Worm (Caenorhabditis elegans) whole organism, L4 larva: ENCODE results near the gene F53F4.11.

Source experiments
- F10B5.3 ChIP-seq: sonication (generic microtip); optimal IDR thresholded peaks from 2 replicates; lab custom pipeline; 2016; ENCODE audit warnings: mild to moderate bottlenecking, missing genetic modification characterization, missing compliant biosample characterization
- F37D6.2 ChIP-seq: sonication (generic microtip); optimal IDR thresholded peaks from 2 replicates; lab custom pipeline; 2016; ENCODE audit warnings: mild to moderate bottlenecking, missing genetic modification characterization, missing compliant biosample characterization
- F44E2.7 ChIP-seq: fragments of 200-800 bp; sonication (Bioruptor generic); IDR thresholded peaks from 2 replicates; pipeline ENCODE4 v2.1.2; 2022; ENCODE audit warnings: missing genetic modification characterization, missing compliant biosample characterization
- T20F7.1 ChIP-seq: fragments of 200-800 bp; sonication (Bioruptor generic); optimal IDR thresholded peaks from 2 replicates; lab custom pipeline; 2018; ENCODE audit warnings: mild to moderate bottlenecking, missing genetic modification characterization, missing compliant biosample characterization
- Y48G9A.11 ChIP-seq: fragments of 200-800 bp; sonication (Bioruptor generic); IDR thresholded peaks from 2 replicates; pipeline ENCODE4 v1.3.6; 2022; ENCODE audit warnings: missing genetic modification reagents, missing genetic modification characterization, missing compliant biosample characterization
- ZK546.5 ChIP-seq, 2 experiments: sonication (generic microtip); optimal IDR thresholded peaks; 2 replicates each; lab custom pipeline; 2017; ENCODE audit warnings: missing biosample characterization in 2 of 2, missing genetic modification characterization in 2 of 2
- aha-1 ChIP-seq: fragments of 150-350 bp; peaks from one replicate; lab custom pipeline; 2014; ENCODE audit warnings: missing biosample characterization, missing genetic modification characterization
- ama-1 ChIP-seq: fragments of 150-350 bp; optimal IDR thresholded peaks from 2 replicates; lab custom pipeline; 2014; ENCODE audit warnings: inconsistent platforms, mixed read lengths
- arid-1 ChIP-seq: fragments of 200-800 bp; sonication (Bioruptor generic); conservative IDR thresholded peaks from 2 replicates; pipeline ENCODE4 v1.3.6; 2022; ENCODE audit warnings: missing genetic modification reagents, missing genetic modification characterization, missing compliant biosample characterization
- attf-4 ChIP-seq: sonication (generic microtip); optimal IDR thresholded peaks from 3 replicates; lab custom pipeline; 2017; ENCODE audit warnings: missing biosample characterization, missing genetic modification characterization
- ceh-28 ChIP-seq: fragments of 150-350 bp; optimal IDR thresholded peaks from 2 replicates; lab custom pipeline; 2014; ENCODE audit warnings: missing biosample characterization, missing genetic modification reagents, missing genetic modification characterization
- ceh-32 ChIP-seq: sonication (generic microtip); optimal IDR thresholded peaks from 2 replicates; lab custom pipeline; 2016; ENCODE audit warnings: mild to moderate bottlenecking, missing genetic modification characterization, missing compliant biosample characterization; ENCODE audit not compliant: poor library complexity
- ces-1 ChIP-seq: fragments of 150-350 bp; sonication (generic microtip); optimal IDR thresholded peaks from 4 replicates; lab custom pipeline; 2014; ENCODE audit warnings: missing biosample characterization, missing genetic modification reagents, missing genetic modification characterization
- ctbp-1 ChIP-seq: fragments of 200-800 bp; sonication (Bioruptor generic); IDR thresholded peaks from 2 replicates; pipeline ENCODE4 v1.3.6; 2022; ENCODE audit warnings: missing genetic modification reagents, missing genetic modification characterization, missing compliant biosample characterization
- daf-12 ChIP-seq: fragments of 150-350 bp; optimal IDR thresholded peaks from 2 replicates; lab custom pipeline; 2014; ENCODE audit warnings: missing biosample characterization, missing genetic modification reagents, missing genetic modification characterization
- daf-16 ChIP-seq, 3 experiments: sonication (generic microtip); optimal IDR thresholded peaks; 2 replicates each; lab custom pipeline; 2016 to 2017; ENCODE audit warnings: missing genetic modification characterization in 3 of 3, missing genetic modification reagents in 3 of 3, mild to moderate bottlenecking in 2 of 3, missing compliant biosample characterization in 2 of 3, missing biosample characterization in 1 of 3, moderate library complexity in 1 of 3
- daf-19 ChIP-seq: fragments of 200-800 bp; sonication (Bioruptor generic); conservative IDR thresholded peaks from 2 replicates; pipeline ENCODE4 v1.3.6; 2022; ENCODE audit warnings: missing genetic modification characterization, missing compliant biosample characterization
- dmd-6 ChIP-seq: fragments of 200-800 bp; sonication (Bioruptor generic); IDR thresholded peaks from 2 replicates; pipeline ENCODE4 v1.3.6; 2022; ENCODE audit warnings: missing genetic modification reagents, missing genetic modification characterization, missing compliant biosample characterization
- dmd-8 ChIP-seq: fragments of 200-800 bp; sonication (Bioruptor generic); IDR thresholded peaks from 2 replicates; pipeline ENCODE4 v1.3.6; 2022; ENCODE audit warnings: missing genetic modification characterization, missing compliant biosample characterization
- duxl-1 ChIP-seq: sonication (generic microtip); optimal IDR thresholded peaks from 2 replicates; lab custom pipeline; 2016; ENCODE audit warnings: mild to moderate bottlenecking, missing genetic modification characterization, moderate library complexity, missing compliant biosample characterization; ENCODE audit not compliant: poor library complexity
- fkh-10 ChIP-seq: fragments of 150-350 bp; optimal IDR thresholded peaks from 2 replicates; lab custom pipeline; 2014; ENCODE audit warnings: missing biosample characterization, missing genetic modification reagents, missing genetic modification characterization
- hlh-11 ChIP-seq: fragments of 200-800 bp; sonication (Bioruptor generic); optimal IDR thresholded peaks from 2 replicates; lab custom pipeline; 2018; ENCODE audit warnings: mild to moderate bottlenecking, missing genetic modification characterization, missing compliant biosample characterization
- jun-1 ChIP-seq: fragments of 150-350 bp; optimal IDR thresholded peaks from 2 replicates; lab custom pipeline; 2014; ENCODE audit warnings: missing biosample characterization, missing genetic modification reagents, missing genetic modification characterization
- lim-7 ChIP-seq: fragments of 200-800 bp; sonication (Bioruptor generic); IDR thresholded peaks from 2 replicates; pipeline ENCODE4 v1.3.6; 2022; ENCODE audit warnings: missing genetic modification characterization, missing compliant biosample characterization
- lir-3 ChIP-seq: sonication (generic microtip); optimal IDR thresholded peaks from 2 replicates; lab custom pipeline; 2016; ENCODE audit warnings: mild to moderate bottlenecking, missing genetic modification characterization, missing compliant biosample characterization
- madf-9 ChIP-seq: fragments of 200-800 bp; sonication (Bioruptor generic); conservative IDR thresholded peaks from 2 replicates; pipeline ENCODE4 v1.3.6; 2022; ENCODE audit warnings: missing genetic modification reagents, missing genetic modification characterization, missing compliant biosample characterization
- mdl-1 ChIP-seq, 2 experiments: fragments of 150-350 bp in 1 of 2; sonication (generic microtip) in 1 of 2; optimal IDR thresholded peaks; 2 replicates each; lab custom pipeline; 2014 to 2017; ENCODE audit warnings: missing biosample characterization in 2 of 2, missing genetic modification characterization in 2 of 2
- mep-1 ChIP-seq: fragments of 150-350 bp; sonication (generic microtip); optimal IDR thresholded peaks from 3 replicates; lab custom pipeline; 2014; ENCODE audit warnings: missing biosample characterization, missing genetic modification characterization
- mes-2 ChIP-seq: sonication (generic microtip); optimal IDR thresholded peaks from 2 replicates; lab custom pipeline; 2016; ENCODE audit warnings: missing genotype, mild to moderate bottlenecking, missing genetic modification characterization, missing compliant biosample characterization; ENCODE audit not compliant: poor library complexity, severe bottlenecking
- nhr-111 ChIP-seq: fragments of 200-800 bp; sonication (Bioruptor generic); optimal IDR thresholded peaks from 2 replicates; lab custom pipeline; 2018; ENCODE audit warnings: mild to moderate bottlenecking, missing genetic modification characterization, missing compliant biosample characterization
- nhr-237 ChIP-seq: sonication (generic microtip); optimal IDR thresholded peaks from 2 replicates; lab custom pipeline; 2017; ENCODE audit warnings: missing biosample characterization, missing genetic modification characterization
- nhr-25 ChIP-seq: sonication (generic microtip); optimal IDR thresholded peaks from 2 replicates; lab custom pipeline; 2017; ENCODE audit warnings: missing genetic modification characterization, mild to moderate bottlenecking, missing compliant biosample characterization, antibody characterized with exemption, moderate library complexity, borderline replicate concordance; ENCODE audit not compliant: insufficient read depth
- nhr-41 ChIP-seq: fragments of 200-800 bp; sonication (Bioruptor generic); IDR thresholded peaks from 2 replicates; pipeline ENCODE4 v1.3.6; 2022; ENCODE audit warnings: missing genetic modification reagents, missing genetic modification characterization, missing compliant biosample characterization
- php-3 ChIP-seq: fragments of 200-800 bp; sonication (Bioruptor generic); IDR thresholded peaks from 2 replicates; pipeline ENCODE4 v1.3.6; 2022; ENCODE audit warnings: missing genetic modification reagents, missing genetic modification characterization, missing compliant biosample characterization
- saeg-2 ChIP-seq: fragments of 200-800 bp; sonication (Bioruptor generic); IDR thresholded peaks from 2 replicates; pipeline ENCODE4 v1.3.6; 2022; ENCODE audit warnings: missing genetic modification reagents, missing genetic modification characterization, missing compliant biosample characterization
- set-16 ChIP-seq: fragments of 200-800 bp; sonication (Bioruptor generic); IDR thresholded peaks from 2 replicates; pipeline ENCODE4 v1.3.6; 2022; ENCODE audit warnings: missing genetic modification reagents, missing genetic modification characterization, missing compliant biosample characterization
- spr-3 ChIP-seq: fragments of 200-800 bp; sonication (Bioruptor generic); optimal IDR thresholded peaks from 2 replicates; lab custom pipeline; 2018; ENCODE audit warnings: mild to moderate bottlenecking, missing genetic modification characterization, missing compliant biosample characterization
- tag-97 ChIP-seq: fragments of 200-800 bp; sonication (Bioruptor generic); IDR thresholded peaks from 2 replicates; pipeline ENCODE4 v1.3.6; 2022; ENCODE audit warnings: missing genetic modification characterization, missing compliant biosample characterization
- vab-7 ChIP-seq: fragments of 200-800 bp; sonication (Bioruptor generic); IDR thresholded peaks from 2 replicates; pipeline ENCODE4 v1.3.6; 2022; ENCODE audit warnings: missing genetic modification reagents, missing genetic modification characterization, missing compliant biosample characterization
- zag-1 ChIP-seq: fragments of 150-350 bp; optimal IDR thresholded peaks from 2 replicates; lab custom pipeline; 2014; ENCODE audit warnings: missing biosample characterization, missing genetic modification characterization
- zfp-2 ChIP-seq: sonication (generic microtip); optimal IDR thresholded peaks from 2 replicates; lab custom pipeline; 2016; ENCODE audit warnings: mild to moderate bottlenecking, missing genetic modification characterization, missing compliant biosample characterization
- zfp-3 ChIP-seq: fragments of 200-800 bp; sonication (Bioruptor generic); conservative IDR thresholded peaks from 2 replicates; pipeline ENCODE4 v1.3.6; 2022; ENCODE audit warnings: missing genetic modification reagents, missing genetic modification characterization, missing compliant biosample characterization
- zip-11 ChIP-seq: fragments of 200-800 bp; sonication (Bioruptor generic); IDR thresholded peaks from 2 replicates; pipeline ENCODE4 v1.3.6; 2022; ENCODE audit warnings: missing genetic modification characterization, missing compliant biosample characterization

The F53F4.11 gene

DNA sequence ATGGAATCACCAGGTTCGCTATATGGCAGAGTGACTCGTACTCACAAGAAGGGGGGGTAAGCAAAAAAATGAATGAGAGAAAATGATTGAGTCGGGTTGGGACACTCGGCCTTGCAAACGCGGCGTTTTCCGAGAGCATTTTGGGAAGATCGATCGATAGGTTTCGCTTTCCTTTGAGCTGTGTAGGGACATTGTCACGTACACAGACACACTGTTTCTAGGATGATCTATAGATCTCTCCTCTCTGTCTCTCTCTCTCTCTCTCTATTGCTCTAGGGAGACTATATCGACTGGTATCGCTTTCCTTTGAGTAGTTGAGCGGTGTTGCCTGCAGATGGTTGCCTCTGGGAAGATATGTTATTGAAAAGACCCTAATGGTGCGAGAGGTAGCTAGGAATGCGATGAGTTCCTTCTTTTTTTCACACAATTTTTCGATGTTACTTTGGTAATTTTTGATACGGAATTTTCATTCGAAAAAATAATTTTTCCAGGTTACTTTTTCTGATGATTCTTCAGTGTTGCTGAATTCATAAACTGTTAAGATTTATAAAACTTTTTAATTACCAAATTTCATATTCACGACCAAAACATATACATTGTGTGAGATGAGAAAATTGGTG is 25.5 kb upstream of the F53F4.11 start, which contains the start of gene H37A05.4 (continued):
- no peak for TF ChIP-seq set-16 (GFP tag; lab: Robert Waterston, UW)
- TF ChIP-seq daf-19 (GFP tag; lab: Robert Waterston, UW), result no peak
- peak; percentile 44; the same call in 1 of the 2 replicates for TF ChIP-seq php-3 (GFP tag; lab: Robert Waterston, UW)
- peak; percentile 38 for TF ChIP-seq mes-2 (tag; lab: Kevin White, UChicago)
- TF ChIP-seq attf-4 (tag; lab: Kevin White, UChicago), result no peak
- TF ChIP-seq daf-16 (GFP tag; optimal IDR thresholded peaks at IDR 0.05; lab: Kevin White, UChicago), result no peak
- TF ChIP-seq daf-16 (tag; optimal IDR thresholded peaks at IDR 0.05; lab: Kevin White, UChicago), result no peak
- no peak for TF ChIP-seq F44E2.7 (GFP tag; lab: Robert Waterston, UW)
- TF ChIP-seq zip-11 (GFP tag; lab: Robert Waterston, UW), result no peak
- TF ChIP-seq spr-3 (GFP tag; lab: Kevin White, UChicago), result peak; percentile 6
- TF ChIP-seq duxl-1 (tag; lab: Kevin White, UChicago), result peak; percentile 84
- peak; percentile 50; the same call in 1 of the 2 replicates for TF ChIP-seq Y48G9A.11 (GFP tag; lab: Robert Waterston, UW)
- TF ChIP-seq daf-12 (tag; lab: Kevin White, UChicago), result no peak
- no peak for TF ChIP-seq zfp-2
- TF ChIP-seq nhr-25 (tag; lab: Kevin White, UChicago), result no peak
- TF ChIP-seq ces-1, result no peak
- no peak for TF ChIP-seq ceh-28
- no peak for TF ChIP-seq ZK546.5 (tag; optimal IDR thresholded peaks at IDR 0.05; lab: Kevin White, UChicago)
- no peak for TF ChIP-seq T20F7.1 (GFP tag; lab: Kevin White, UChicago)
- TF ChIP-seq madf-9 (GFP tag; lab: Robert Waterston, UW), result no peak
- no peak for TF ChIP-seq F10B5.3 (tag; lab: Kevin White, UChicago)
- no peak for TF ChIP-seq zag-1
- TF ChIP-seq dmd-6 (GFP tag; lab: Robert Waterston, UW), result peak; percentile 31
- TF ChIP-seq aha-1 (tag; lab: Kevin White, UChicago), result peak; percentile 70
- TF ChIP-seq fkh-10 (GFP tag; lab: Kevin White, UChicago), result no peak
- TF ChIP-seq saeg-2 (GFP tag; lab: Robert Waterston, UW), result no peak
- TF ChIP-seq dmd-8 (GFP tag; lab: Robert Waterston, UW), result no peak
- TF ChIP-seq F37D6.2 (tag; lab: Kevin White, UChicago), result no peak
- peak; percentile 68 for TF ChIP-seq ama-1 (lab: Kevin White, UChicago)
- TF ChIP-seq, all 104 proteins: peak for 37

- TF ChIP-seq lir-3 (tag; lab: Kevin White, UChicago) (no peak), nhr-237 (tag; lab: Kevin White, UChicago) (no peak), lim-7 (0 out of 2 replicates have a peak, but pooled peaks have one; percentile 24), mep-1 (tag; lab: Kevin White, UChicago) (no peak), nhr-111 (GFP tag; lab: Kevin White, UChicago) (no peak)
Observed at ce11 chrV:13647617-13648016, 23.3 kb upstream of the F53F4.11 start.

- TF ChIP-seq ces-1 (no peak), set-16 (GFP tag; lab: Robert Waterston, UW) (peak; percentile 85)
Observed at ce11 chrV:13647185-13647584, 22.9 kb upstream of the F53F4.11 start.

DNA sequence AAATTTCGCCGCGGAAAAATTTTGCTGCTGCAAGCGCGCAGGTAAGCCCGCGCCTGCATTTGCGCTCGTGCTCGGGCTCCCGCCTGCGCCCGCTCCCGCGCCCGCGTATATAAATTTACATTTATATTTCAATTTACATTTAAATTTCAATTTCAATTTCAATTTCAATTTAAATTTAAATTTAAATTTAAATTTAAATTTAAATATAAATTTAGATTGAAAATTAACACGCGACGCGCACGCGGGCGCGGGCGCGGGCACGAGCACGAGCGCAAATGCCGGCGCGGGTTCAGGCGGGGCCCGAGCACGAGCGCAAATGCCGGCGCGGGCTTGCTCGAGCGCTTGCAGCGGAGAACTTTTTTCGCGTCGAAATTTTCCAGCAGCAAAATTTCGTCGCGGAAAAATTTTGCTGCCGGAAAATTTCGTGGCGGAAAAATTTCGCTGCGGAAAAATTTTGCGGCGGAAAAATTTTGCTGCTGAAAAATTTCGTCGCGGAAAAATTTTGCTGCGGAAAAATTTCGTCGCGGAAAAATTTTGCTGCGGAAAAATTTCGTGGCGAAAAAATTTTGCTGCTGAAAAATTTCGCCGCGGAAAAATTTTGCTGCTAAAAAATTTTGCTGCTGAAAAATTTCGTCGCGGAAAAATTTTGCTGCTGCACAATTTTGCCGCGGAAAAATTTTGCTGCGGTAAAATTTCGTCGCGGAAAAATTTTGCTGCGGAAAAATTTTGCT is 21.7 kb upstream of the F53F4.11 start:
- TF ChIP-seq zip-11 (GFP tag; lab: Robert Waterston, UW), result no peak; the same call in 1 of the 2 replicates
- TF ChIP-seq arid-1 (GFP tag; lab: Robert Waterston, UW), result no peak
- no peak for TF ChIP-seq aha-1 (tag; lab: Kevin White, UChicago)
- TF ChIP-seq ceh-32 (tag; lab: Kevin White, UChicago), result no peak
- peak; percentile 78; the same call in 1 of the 2 replicates for TF ChIP-seq tag-97
- peak; percentile 47; the same call in 1 of the 2 replicates for TF ChIP-seq vab-7 (GFP tag; lab: Robert Waterston, UW)
- no peak for TF ChIP-seq zfp-3 (GFP tag; lab: Robert Waterston, UW)
- 0 out of 2 replicates have a peak, but pooled peaks have one; percentile 46 for TF ChIP-seq nhr-41
- TF ChIP-seq jun-1 (tag; lab: Kevin White, UChicago), result no peak
- TF ChIP-seq mdl-1 (tag; optimal IDR thresholded peaks at IDR 0.05; lab: Kevin White, UChicago), result no peak
- no peak for TF ChIP-seq daf-19 (GFP tag; lab: Robert Waterston, UW)
- 0 out of 2 replicates have a peak, but pooled peaks have one; percentile 58 for TF ChIP-seq ctbp-1 (GFP tag; lab: Robert Waterston, UW)
- peak; percentile 30; the same call in 1 of the 2 replicates for TF ChIP-seq php-3 (GFP tag; lab: Robert Waterston, UW)
- no peak for TF ChIP-seq hlh-11 (tag; lab: Kevin White, UChicago)
